Fruit fly (Drosophila melanogaster) whole organism: ENCODE measurements around the gene dbr.

Experiments used
- Dll ChIP-seq: fragments of >200 bp; optimal IDR thresholded peaks from 2 replicates; lab custom pipeline; 2017
- pan ChIP-seq: fragments of >200 bp; optimal IDR thresholded peaks from 2 replicates; lab custom pipeline; 2017
- psq ChIP-seq: fragments of >200 bp; optimal IDR thresholded peaks from 2 replicates; lab custom pipeline; 2017

DNA sequence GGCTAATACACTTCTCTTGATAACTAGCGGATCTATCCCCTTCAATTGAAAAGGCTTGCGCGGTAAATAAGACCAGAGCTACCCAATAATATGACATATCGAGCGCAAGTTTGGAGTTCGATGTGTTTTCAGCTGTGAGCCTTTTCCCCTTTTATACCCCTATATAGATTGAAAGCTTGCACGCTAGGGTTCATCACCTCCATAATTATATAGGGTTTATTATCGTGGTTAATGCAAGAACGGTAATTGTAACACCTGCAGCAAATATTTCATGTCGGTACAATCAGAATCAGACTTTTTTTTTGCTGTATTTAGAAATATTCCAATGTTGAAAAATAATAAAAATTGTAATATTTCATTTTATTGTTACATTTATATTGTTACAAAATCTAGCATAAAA lies 41.2 kb upstream of the dbr start, which contains the start of gene Ir21a:
- no peak for TF ChIP-seq psq (lab: Kevin White, UChicago)
- no peak for TF ChIP-seq pan (lab: Kevin White, UChicago)
- no peak for TF ChIP-seq Dll (lab: Kevin White, UChicago)
